Worm (Caenorhabditis elegans): ENCODE data around the gene Y55F3C.17.

The Y55F3C.17 gene

ce11 chrIV:653138-653848, 44.9 kb downstream of the Y55F3C.17 start, which contains the start of gene K11H12.1:
K11H12.1 (minus strand) TSS chrIV:653421.
- TF ChIP-seq rcor-1 (GFP tag; IDR thresholded peaks at IDR 0.05) = peak; percentile 48; the same call in 1 of the 2 replicates
- TF ChIP-seq snpc-3.4 (tag; optimal IDR thresholded peaks at IDR 0.05) = peak; percentile 64
- TF ChIP-seq C06A6.2 (GFP tag; conservative IDR thresholded peaks at IDR 0.05) = no peak
- peak; percentile 2 for TF ChIP-seq B0261.1 (tag; optimal IDR thresholded peaks at IDR 0.05)
- peak; percentile 92 for TF ChIP-seq ekl-4 (GFP tag; IDR thresholded peaks at IDR 0.05)
- TF ChIP-seq C17E4.6 (GFP tag; IDR thresholded peaks at IDR 0.05) = peak; percentile 68; the same call in 1 of the 2 replicates
- TF ChIP-seq xnd-1 (tag; optimal IDR thresholded peaks at IDR 0.05) = peak; percentile 30
- TF ChIP-seq snpc-1.3 (tag; optimal IDR thresholded peaks at IDR 0.05; ENCODE audit: insufficient read depth) = no peak
- peak; percentile 47 for TF ChIP-seq him-1 (tag; optimal IDR thresholded peaks at IDR 0.05)
- TF ChIP-seq efl-1 (GFP tag; optimal IDR thresholded peaks at IDR 0.05) = no peak
- peak; percentile 80; the same call in 1 of the 2 replicates for TF ChIP-seq nfya-2 (GFP tag; IDR thresholded peaks at IDR 0.05)
- peak; percentile 82 for TF ChIP-seq F49E8.2 (tag; optimal IDR thresholded peaks at IDR 0.05; ENCODE audit: insufficient read depth)
- 0 out of 2 replicates have a peak, but pooled peaks have one; percentile 44 for TF ChIP-seq ceh-40 (GFP tag; IDR thresholded peaks at IDR 0.05)
- peak; percentile 47 for TF ChIP-seq athp-1 (tag; optimal IDR thresholded peaks at IDR 0.05)
- TF ChIP-seq tbp1 (GFP tag; optimal IDR thresholded peaks at IDR 0.05) = peak; percentile 8
- peak; percentile 27; the same call in 1 of the 2 replicates for TF ChIP-seq F33H1.4 (GFP tag; IDR thresholded peaks at IDR 0.05)
- peak; percentile 53 for TF ChIP-seq tlf-1 (GFP tag; optimal IDR thresholded peaks at IDR 0.05)
- TF ChIP-seq cebp-1 (GFP tag; IDR thresholded peaks at IDR 0.05) = no peak
- TF ChIP-seq cebp-1 (tag; optimal IDR thresholded peaks at IDR 0.05) = peak; percentile 14
- peak; percentile 48 for TF ChIP-seq zim-3 (tag; optimal IDR thresholded peaks at IDR 0.05)
- no peak for TF ChIP-seq fkh-3 (tag; optimal IDR thresholded peaks at IDR 0.05)
- peak; percentile 58; the same call in 1 of the 2 replicates for TF ChIP-seq hmg-20 (GFP tag; IDR thresholded peaks at IDR 0.05)
- TF ChIP-seq egl-18 (GFP tag; IDR thresholded peaks at IDR 0.05) = 0 out of 2 replicates have a peak, but pooled peaks have one; percentile 3
- peak; percentile 54 for TF ChIP-seq snpc-1.1 (tag; optimal IDR thresholded peaks at IDR 0.05; ENCODE audit: insufficient read depth)
- peak; percentile 61; the same call in 1 of the 2 replicates for TF ChIP-seq Y56A3A.18 (GFP tag; IDR thresholded peaks at IDR 0.05)
- TF ChIP-seq lin-54 (GFP tag; optimal IDR thresholded peaks at IDR 0.05) = peak; percentile 65
- TF ChIP-seq repo-1 (tag; optimal IDR thresholded peaks at IDR 0.05) = peak; percentile 58
- no peak for TF ChIP-seq unc-62 (GFP tag; optimal IDR thresholded peaks at IDR 0.05)
- TF ChIP-seq lin-26 (GFP tag; IDR thresholded peaks at IDR 0.05) = peak; percentile 25; the same call in 1 of the 2 replicates
- TF ChIP-seq dox-1 (GFP tag; IDR thresholded peaks at IDR 0.05) = peak; percentile 34; the same call in 1 of the 2 replicates
- no peak for TF ChIP-seq aptf-3 (GFP tag; IDR thresholded peaks at IDR 0.05)
- TF ChIP-seq Y53G8AR.9 (GFP tag; conservative IDR thresholded peaks at IDR 0.05) = peak; percentile 66; the same call in 1 of the 2 replicates
- no peak for TF ChIP-seq nhr-120 (GFP tag; IDR thresholded peaks at IDR 0.05)
- no peak for TF ChIP-seq F57A8.1 (GFP tag; optimal IDR thresholded peaks at IDR 0.05)
- TF ChIP-seq lin-35 (GFP tag; optimal IDR thresholded peaks at IDR 0.05) = peak in 1 of 3 experiments; percentile 23
- 0 out of 2 replicates have a peak, but pooled peaks have one; percentile 22 for TF ChIP-seq egl-44 (GFP tag; IDR thresholded peaks at IDR 0.05)
- TF ChIP-seq pbrm-1 (GFP tag; IDR thresholded peaks at IDR 0.05) = peak; percentile 50; the same call in 1 of the 2 replicates
- TF ChIP-seq nfya-1 (tag; optimal IDR thresholded peaks at IDR 0.05; ENCODE audit: borderline replicate concordance, insufficient read depth) = no peak
- peak; percentile 58 for TF ChIP-seq ceh-100 (GFP tag; IDR thresholded peaks at IDR 0.05)
- TF ChIP-seq Y95B8A.8 (GFP tag; IDR thresholded peaks at IDR 0.05) = 0 out of 2 replicates have a peak, but pooled peaks have one; percentile 10
- TF ChIP-seq F52B5.7 (tag; optimal IDR thresholded peaks at IDR 0.05) = peak; percentile 11
- peak; percentile 26 for TF ChIP-seq unc-130 (GFP tag; optimal IDR thresholded peaks at IDR 0.05)
- 0 out of 2 replicates have a peak, but pooled peaks have one; percentile 39 for TF ChIP-seq nfyb-1 (GFP tag; IDR thresholded peaks at IDR 0.05)
- no peak for TF ChIP-seq K11D2.4 (GFP tag; IDR thresholded peaks at IDR 0.05)
- TF ChIP-seq snpc-4 (GFP tag; optimal IDR thresholded peaks at IDR 0.05) = no peak
- peak in 2 of 4 experiments; percentile 12 to 45 for TF ChIP-seq snpc-4 (tag; optimal IDR thresholded peaks at IDR 0.05)

Measured in whole organism, young adult.